Fruit fly (Drosophila melanogaster): ENCODE data around the gene CG14321.
A peak's percentile ranks its signal among the peaks of the same experiment; 100 is the strongest.

CG14321 gene

dm6 chr3R:17776952-17777407 lies 43.6 kb downstream of the CG14321 start (continued):
- TF ChIP-seq Fer3 (tag; optimal IDR thresholded peaks at IDR 0.05), result no peak
- no peak for TF ChIP-seq cato (GFP tag; optimal IDR thresholded peaks at IDR 0.05; ENCODE audit: borderline replicate concordance)
- TF ChIP-seq CG31224 (GFP tag; IDR thresholded peaks at IDR 0.05), result no peak
- no peak for TF ChIP-seq CG12071 (GFP tag; optimal IDR thresholded peaks at IDR 0.05)
- no peak for TF ChIP-seq psq (GFP tag; optimal IDR thresholded peaks at IDR 0.05)
- no peak for TF ChIP-seq CG14860 (GFP tag; IDR thresholded peaks at IDR 0.05; ENCODE audit: partially characterized antibody)
- no peak for TF ChIP-seq pnt (GFP tag; optimal IDR thresholded peaks at IDR 0.05)
- peak; percentile 13 for TF ChIP-seq CG8944 (GFP tag; optimal IDR thresholded peaks at IDR 0.05)
- TF ChIP-seq CG12219 (GFP tag; optimal IDR thresholded peaks at IDR 0.05), result no peak
- no peak for TF ChIP-seq Ssrp (tag; optimal IDR thresholded peaks at IDR 0.05)
- no peak for TF ChIP-seq Dbx (GFP tag; IDR thresholded peaks at IDR 0.05)
- no peak for TF ChIP-seq Lim3 (GFP tag; IDR thresholded peaks at IDR 0.05)
- TF ChIP-seq CG7745 (tag; optimal IDR thresholded peaks at IDR 0.05), result no peak
- TF ChIP-seq ftz-f1 (GFP tag; optimal IDR thresholded peaks at IDR 0.05), result no peak
- TF ChIP-seq Dll (GFP tag; IDR thresholded peaks at IDR 0.05; ENCODE audit: partially characterized antibody), result no peak
- no peak for TF ChIP-seq Trl (optimal IDR thresholded peaks at IDR 0.05)
- TF ChIP-seq Trl (GFP tag; optimal IDR thresholded peaks at IDR 0.05), result peak; percentile 2
- no peak for TF ChIP-seq CG7786 (GFP tag; optimal IDR thresholded peaks at IDR 0.05)
- no peak for TF ChIP-seq ash1 (GFP tag; optimal IDR thresholded peaks at IDR 0.05)
- TF ChIP-seq CG3281 (GFP tag; optimal IDR thresholded peaks at IDR 0.05), result peak; percentile 37
- TF ChIP-seq ewg (GFP tag; optimal IDR thresholded peaks at IDR 0.05), result peak; percentile 92
- peak; percentile 43 for TF ChIP-seq Xbp1 (GFP tag; optimal IDR thresholded peaks at IDR 0.05)
- TF ChIP-seq Dek (tag; optimal IDR thresholded peaks at IDR 0.05), result no peak
- TF ChIP-seq CG11456 (GFP tag; IDR thresholded peaks at IDR 0.05), result no peak
- peak; percentile 29 for TF ChIP-seq CG7839 (tag; optimal IDR thresholded peaks at IDR 0.05)
- peak; percentile 54; the same call in 1 of the 3 replicates for TF ChIP-seq ci (GFP tag; IDR thresholded peaks at IDR 0.05)
- no peak for TF ChIP-seq Sox100B (GFP tag; optimal IDR thresholded peaks at IDR 0.05)
- TF ChIP-seq CG11247 (GFP tag; IDR thresholded peaks at IDR 0.05), result no peak
- peak; percentile 18 for TF ChIP-seq CG17359 (tag; optimal IDR thresholded peaks at IDR 0.05)
- no peak for TF ChIP-seq jing (GFP tag; optimal IDR thresholded peaks at IDR 0.05)
- no peak for TF ChIP-seq CG13287 (GFP tag; IDR thresholded peaks at IDR 0.05; ENCODE audit: partially characterized antibody)
- no peak for TF ChIP-seq CG6654 (GFP tag; optimal IDR thresholded peaks at IDR 0.05)
- TF ChIP-seq Ravus (GFP tag; IDR thresholded peaks at IDR 0.05), result no peak
- TF ChIP-seq CG32767 (GFP tag; IDR thresholded peaks at IDR 0.05), result no peak
- no peak for TF ChIP-seq Atf3 (GFP tag; optimal IDR thresholded peaks at IDR 0.05)
- TF ChIP-seq br (optimal IDR thresholded peaks at IDR 0.05), result no peak
- no peak for TF ChIP-seq CG4404 (GFP tag; IDR thresholded peaks at IDR 0.05)
- no peak for TF ChIP-seq CG17186 (GFP tag; optimal IDR thresholded peaks at IDR 0.05)
- TF ChIP-seq Blimp-1 (GFP tag; optimal IDR thresholded peaks at IDR 0.05), result no peak
- peak; percentile 61 for TF ChIP-seq CG9932 (GFP tag; IDR thresholded peaks at IDR 0.05)
- peak; percentile 31 for TF ChIP-seq CG7556 (GFP tag; optimal IDR thresholded peaks at IDR 0.05)
- TF ChIP-seq danr (GFP tag; IDR thresholded peaks at IDR 0.05), result no peak
- TF ChIP-seq YL-1 (GFP tag; optimal IDR thresholded peaks at IDR 0.05), result peak; percentile 5
- TF ChIP-seq stwl (tag; optimal IDR thresholded peaks at IDR 0.05), result no peak
- TF ChIP-seq toy (GFP tag; IDR thresholded peaks at IDR 0.05), result no peak
- TF ChIP-seq ranshi (GFP tag; IDR thresholded peaks at IDR 0.05), result no peak
- peak; percentile 50 for TF ChIP-seq gem (tag; optimal IDR thresholded peaks at IDR 0.05)
- no peak for TF ChIP-seq CG9215 (GFP tag; IDR thresholded peaks at IDR 0.05)
- TF ChIP-seq pzg (GFP tag; optimal IDR thresholded peaks at IDR 0.05), result peak; percentile 1
- TF ChIP-seq Hey (tag; optimal IDR thresholded peaks at IDR 0.05), result no peak
- peak; percentile 54 for TF ChIP-seq cg (GFP tag; optimal IDR thresholded peaks at IDR 0.05)
- no peak for TF ChIP-seq B-H1 (GFP tag; IDR thresholded peaks at IDR 0.05)
